Worm (Caenorhabditis elegans): Measurements from ENCODE around the gene nhr-110.

nhr-110 gene

ce11 chrV:1585411-1585810, 38.8 kb downstream of the nhr-110 start, which contains the start of gene F16B4.7:
F16B4.7 (plus strand) TSS chrV:1585711.
- TF ChIP-seq ama-1 (optimal IDR thresholded peaks at IDR 0.05) (no peak), ama-1 (GFP tag; optimal IDR thresholded peaks at IDR 0.05) (no peak), egl-18 (GFP tag; IDR thresholded peaks at IDR 0.05) (no peak), hsf-1 (GFP tag; IDR thresholded peaks at IDR 0.05) (no peak), ztf-6 (GFP tag; IDR thresholded peaks at IDR 0.05) (no peak), ceh-100 (GFP tag; IDR thresholded peaks at IDR 0.05) (no peak), lin-35 (GFP tag; optimal IDR thresholded peaks at IDR 0.05) (no peak), somi-1 (GFP tag; optimal IDR thresholded peaks at IDR 0.05) (no peak), nfyb-1 (GFP tag; IDR thresholded peaks at IDR 0.05) (no peak), atf-7 (tag; optimal IDR thresholded peaks at IDR 0.05) (no peak), madf-6 (GFP tag; IDR thresholded peaks at IDR 0.05) (no peak), nfya-1 (tag; optimal IDR thresholded peaks at IDR 0.05; ENCODE audit: borderline replicate concordance, insufficient read depth) (no peak), madf-8 (GFP tag; conservative IDR thresholded peaks at IDR 0.05) (no peak)

DNA sequence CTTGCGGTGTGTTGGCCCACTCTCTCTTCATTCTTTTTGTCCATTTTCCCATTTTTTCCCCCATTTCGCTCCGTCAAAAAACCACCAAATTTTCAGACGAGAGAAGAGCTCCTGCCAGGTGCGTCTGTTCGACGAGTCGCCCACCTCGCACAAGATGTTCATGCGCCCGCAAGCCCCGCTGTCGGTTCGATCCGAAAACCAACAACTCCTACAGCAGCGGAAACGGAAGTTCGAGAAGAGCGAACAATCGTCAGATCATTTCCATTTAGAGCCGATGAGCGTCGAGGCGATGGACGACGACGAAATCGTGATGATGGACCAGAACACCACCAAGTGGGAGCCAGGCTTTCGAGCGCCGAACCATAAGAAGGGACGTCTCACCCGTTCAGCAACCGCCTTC, 41.0 kb downstream of the nhr-110 start:
- peak; percentile 51 for TF ChIP-seq zfh-2 (GFP tag; conservative IDR thresholded peaks at IDR 0.05)
- no peak for TF ChIP-seq unc-130 (GFP tag; optimal IDR thresholded peaks at IDR 0.05)

DNA sequence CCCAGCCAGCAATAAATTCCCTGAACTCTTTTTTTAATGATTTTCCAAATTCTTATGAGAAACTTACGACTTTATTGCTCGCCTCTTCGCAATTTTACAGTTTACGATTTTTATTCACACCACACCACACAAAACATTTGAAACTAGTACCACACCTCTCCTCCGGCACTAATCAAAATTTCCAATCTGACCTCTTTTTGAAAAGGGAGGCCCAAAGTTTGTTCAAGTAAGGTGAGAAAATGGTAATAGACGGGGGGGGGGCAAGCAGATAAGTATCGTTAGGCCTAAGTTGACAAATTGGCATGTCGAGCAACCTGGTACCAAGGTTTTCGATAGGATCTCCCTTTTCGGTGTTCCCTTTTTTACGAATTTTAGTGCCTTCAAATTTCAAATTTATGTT, 44.5 kb downstream of the nhr-110 start:
- TF ChIP-seq ceh-91 (GFP tag; IDR thresholded peaks at IDR 0.05): no peak
- TF ChIP-seq madf-8 (GFP tag; conservative IDR thresholded peaks at IDR 0.05): no peak
- no peak for TF ChIP-seq aptf-2 (GFP tag; conservative IDR thresholded peaks at IDR 0.05)
- no peak for TF ChIP-seq zfh-2 (GFP tag; conservative IDR thresholded peaks at IDR 0.05)
- no peak for TF ChIP-seq F33H1.4 (GFP tag; IDR thresholded peaks at IDR 0.05)
- TF ChIP-seq tlf-1 (GFP tag; optimal IDR thresholded peaks at IDR 0.05): no peak
- TF ChIP-seq hmg-1.2 (GFP tag; IDR thresholded peaks at IDR 0.05): no peak

DNA sequence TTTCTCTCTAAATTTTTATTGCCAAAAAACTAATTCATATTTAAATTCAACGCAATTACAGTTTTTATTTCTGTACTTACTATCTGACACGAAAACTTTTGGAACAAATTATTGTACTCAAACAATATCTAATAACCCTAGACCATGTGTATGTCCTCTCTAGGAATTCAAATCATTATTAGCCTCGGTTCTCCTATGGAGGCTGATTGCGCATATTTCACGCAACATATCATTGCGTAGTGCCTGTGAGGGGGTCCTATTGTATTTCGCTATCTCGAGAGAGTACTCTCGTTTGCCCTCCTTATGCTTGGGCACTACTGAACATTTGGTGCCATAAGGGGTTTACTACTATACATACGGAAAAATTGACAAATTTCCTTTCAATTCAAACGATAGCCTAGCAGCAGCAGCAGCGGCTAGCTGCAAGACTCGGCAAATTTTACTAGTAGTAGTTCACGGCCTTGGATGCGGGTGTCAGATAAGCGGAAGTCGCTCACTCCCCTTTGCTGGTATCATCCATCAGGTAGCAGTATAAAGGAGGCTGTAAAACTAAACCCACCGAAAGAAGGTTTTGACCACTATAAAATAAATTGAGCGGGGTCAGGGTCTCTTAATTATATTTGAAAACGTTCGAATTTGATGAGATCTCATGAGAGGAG, 45.5 kb downstream of the nhr-110 start:
- TF ChIP-seq F23B12.7 (tag; optimal IDR thresholded peaks at IDR 0.05; ENCODE audit: insufficient read depth) (no peak), ZK185.1 (tag; optimal IDR thresholded peaks at IDR 0.05; ENCODE audit: poor library complexity, severe bottlenecking) (no peak), zfh-2 (GFP tag; conservative IDR thresholded peaks at IDR 0.05) (no peak), snpc-1.3 (tag; optimal IDR thresholded peaks at IDR 0.05; ENCODE audit: insufficient read depth) (no peak), F33H1.4 (GFP tag; IDR thresholded peaks at IDR 0.05) (no peak), K11D2.4 (GFP tag; IDR thresholded peaks at IDR 0.05) (no peak), nhr-90 (tag; optimal IDR thresholded peaks at IDR 0.05) (no peak), dpff-1 (tag; optimal IDR thresholded peaks at IDR 0.05) (no peak), dox-1 (GFP tag; IDR thresholded peaks at IDR 0.05) (no peak)

DNA sequence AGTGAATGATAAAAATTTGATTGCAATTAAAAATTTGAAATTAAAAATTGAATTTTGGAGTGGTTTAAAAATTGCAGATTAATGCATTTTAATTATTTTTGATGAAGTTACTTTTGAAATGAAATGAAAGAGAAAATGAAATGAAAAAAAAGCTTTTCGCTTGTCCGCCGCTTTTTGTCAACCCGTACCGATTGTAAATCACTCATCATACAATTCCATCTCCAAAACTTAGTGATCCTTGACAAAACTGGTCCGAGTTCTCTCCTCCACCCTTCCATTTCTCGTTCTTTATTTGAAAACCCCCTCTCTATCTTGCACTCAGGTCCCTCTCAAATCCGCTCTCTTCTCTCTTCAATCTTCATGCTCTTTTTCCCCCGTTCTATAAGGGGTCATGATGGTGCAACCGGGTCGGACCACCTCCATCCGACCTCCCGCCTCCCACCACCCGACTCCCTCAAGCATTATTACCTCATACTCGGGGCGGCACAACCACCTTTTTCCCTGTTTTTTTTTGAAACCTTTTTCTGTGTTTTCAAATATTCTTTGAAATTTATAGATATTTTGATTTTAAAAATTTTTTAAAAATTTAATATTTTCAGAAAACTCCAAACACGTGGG, 47.0 kb downstream of the nhr-110 start:
- no peak for TF ChIP-seq Y56A3A.18 (GFP tag; IDR thresholded peaks at IDR 0.05)
- TF ChIP-seq zfh-2 (GFP tag; conservative IDR thresholded peaks at IDR 0.05): 0 out of 2 replicates have a peak, but pooled peaks have one; percentile 26
